Worm (Caenorhabditis elegans): Measurements from ENCODE around the gene isp-1.

DNA sequence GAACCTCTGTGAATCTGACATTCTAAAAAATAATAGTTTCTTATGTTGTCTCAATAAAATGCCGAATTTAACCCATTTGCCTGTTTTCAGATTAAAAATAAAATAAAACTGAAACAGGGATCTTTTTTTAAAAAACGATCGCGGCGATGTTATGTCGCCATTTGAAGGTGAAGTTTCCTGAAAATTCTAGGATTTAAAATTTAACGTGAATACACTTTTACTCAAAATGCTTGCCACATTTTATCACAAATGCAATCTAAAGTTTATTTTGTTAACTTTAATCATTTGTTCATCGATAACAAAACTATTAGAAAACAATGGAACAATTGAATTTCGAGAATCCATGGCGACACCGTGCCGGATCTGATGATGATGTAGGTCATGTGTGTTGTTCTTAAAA, 36.3 kb downstream of the isp-1 start, which contains the start of gene Y42H9AR.2:
- TF ChIP-seq nhr-11 (tag; optimal IDR thresholded peaks at IDR 0.05) (no peak), jun-1 (tag; optimal IDR thresholded peaks at IDR 0.05) (no peak)

All from whole organism, L3 larva.